Worm (Caenorhabditis elegans) whole organism, late embryonic: ENCODE results near the gene ndua-8.

Source experiments
- K09A11.1 ChIP-seq: sonication (generic microtip); optimal IDR thresholded peaks from 2 replicates; lab custom pipeline; 2017; ENCODE audit warnings: antibody characterized with exemption, mild to moderate bottlenecking, missing genetic modification characterization, missing compliant biosample characterization; ENCODE audit not compliant: insufficient read depth
- dve-1 ChIP-seq: sonication (generic microtip); optimal IDR thresholded peaks from 2 replicates; lab custom pipeline; 2017; ENCODE audit warnings: antibody characterized with exemption, mild to moderate bottlenecking, missing genetic modification characterization, missing compliant biosample characterization
- fax-1 ChIP-seq: sonication (generic microtip); optimal IDR thresholded peaks from 2 replicates; lab custom pipeline; 2016; ENCODE audit warnings: missing genotype, missing genetic modification characterization, missing compliant biosample characterization
- hlh-13 ChIP-seq: fragments of 200-800 bp; sonication (Bioruptor generic); optimal IDR thresholded peaks from 2 replicates; lab custom pipeline; 2018; ENCODE audit warnings: mild to moderate bottlenecking, missing genetic modification characterization, missing compliant biosample characterization
- hlh-30 ChIP-seq: sonication (generic microtip); optimal IDR thresholded peaks from 2 replicates; lab custom pipeline; 2017; ENCODE audit warnings: antibody characterized with exemption, missing genetic modification characterization, missing compliant biosample characterization; ENCODE audit not compliant: insufficient read depth
- nhr-11 ChIP-seq: fragments of 150-350 bp; optimal IDR thresholded peaks from 2 replicates; lab custom pipeline; 2014; ENCODE audit warnings: missing biosample characterization, missing genetic modification characterization
- nhr-232 ChIP-seq: sonication (generic microtip); optimal IDR thresholded peaks from 2 replicates; lab custom pipeline; 2016; ENCODE audit warnings: missing genetic modification characterization, missing compliant biosample characterization

ce11 chrIII:2540520-2540919 lies 11.7 kb downstream of the ndua-8 start:
- TF ChIP-seq nhr-11 (tag; lab: Kevin White, UChicago) (no peak), fax-1 (no peak), hlh-30 (no peak), nhr-232 (tag; lab: Kevin White, UChicago) (no peak), K09A11.1 (tag; lab: Kevin White, UChicago) (no peak), dve-1 (no peak), hlh-13 (no peak)
